Worm (Caenorhabditis elegans) whole organism, late embryonic: ENCODE data around the gene nlp-32.

Experiments
- ahr-1 ChIP-seq: sonication (generic microtip); optimal IDR thresholded peaks from 2 replicates; lab custom pipeline; 2016; ENCODE audit warnings: missing genetic modification characterization, missing compliant biosample characterization
- ceh-9 ChIP-seq: sonication (generic microtip); optimal IDR thresholded peaks from 2 replicates; lab custom pipeline; 2016; ENCODE audit warnings: mild to moderate bottlenecking, missing genetic modification characterization, inconsistent platforms, missing compliant biosample characterization
- fkh-10 ChIP-seq: fragments of 150-350 bp; optimal IDR thresholded peaks from 2 replicates; lab custom pipeline; 2014; ENCODE audit warnings: missing biosample characterization, missing genetic modification reagents, missing genetic modification characterization
- hlh-30 ChIP-seq: sonication (generic microtip); optimal IDR thresholded peaks from 2 replicates; lab custom pipeline; 2017; ENCODE audit warnings: antibody characterized with exemption, missing genetic modification characterization, missing compliant biosample characterization; ENCODE audit not compliant: insufficient read depth

- no peak for TF ChIP-seq hlh-30 (tag; lab: Kevin White, UChicago)
- TF ChIP-seq fkh-10 (GFP tag; lab: Kevin White, UChicago) = no peak
- no peak for TF ChIP-seq ahr-1 (tag; lab: Kevin White, UChicago)
- TF ChIP-seq ceh-9 = no peak
Observed at ce11 chrIII:523944-524343, 37.6 kb upstream of the nlp-32 start, which contains the start of gene T22F7.3.
